Worm (Caenorhabditis elegans) whole organism, early embryonic: Measurements from ENCODE around the gene C25F9.10.

ENCODE experiments used
- F13C5.2 ChIP-seq: sonication (generic microtip); optimal IDR thresholded peaks from 2 replicates; lab custom pipeline; 2017; ENCODE audit warnings: mild to moderate bottlenecking, missing genetic modification characterization, inconsistent platforms, missing compliant biosample characterization
- ama-1 ChIP-seq: fragments of 150-350 bp; optimal IDR thresholded peaks from 2 replicates; lab custom pipeline; 2014
- ceh-13 ChIP-seq: fragments of 200-800 bp; sonication (Bioruptor generic); optimal IDR thresholded peaks from 2 replicates; lab custom pipeline; 2018; ENCODE audit warnings: mild to moderate bottlenecking, missing genetic modification characterization, missing compliant biosample characterization
- ceh-36 ChIP-seq: sonication (generic microtip); optimal IDR thresholded peaks from 2 replicates; lab custom pipeline; 2016; ENCODE audit warnings: missing genetic modification characterization, inconsistent platforms, missing compliant biosample characterization
- ets-7 ChIP-seq: sonication (generic microtip); optimal IDR thresholded peaks from 2 replicates; lab custom pipeline; 2016; ENCODE audit warnings: missing genotype, missing genetic modification characterization, missing compliant biosample characterization
- flt-1 ChIP-seq: fragments of 200-800 bp; sonication (Bioruptor generic); IDR thresholded peaks from 2 replicates; pipeline ENCODE4 v1.3.6; 2022; ENCODE audit warnings: missing genetic modification characterization, missing compliant biosample characterization
- hmbx-1 ChIP-seq: sonication (generic microtip); optimal IDR thresholded peaks from 2 replicates; lab custom pipeline; 2016; ENCODE audit warnings: mild to moderate bottlenecking, missing genetic modification characterization, missing compliant biosample characterization
- hmg-4 ChIP-seq: fragments of 200-800 bp; sonication (Bioruptor generic); optimal IDR thresholded peaks from 2 replicates; lab custom pipeline; 2018; ENCODE audit warnings: mild to moderate bottlenecking, missing genetic modification characterization, missing compliant biosample characterization
- hnd-1 ChIP-seq: sonication (generic microtip); optimal IDR thresholded peaks from 2 replicates; lab custom pipeline; 2016; ENCODE audit warnings: missing genetic modification characterization, missing compliant biosample characterization
- pes-1 ChIP-seq: fragments of 200-800 bp; sonication (Bioruptor generic); IDR thresholded peaks from 2 replicates; pipeline ENCODE4 v1.3.6; 2022; ENCODE audit warnings: missing genetic modification reagents, missing genetic modification characterization, missing compliant biosample characterization
- scrt-1 ChIP-seq: fragments of 200-800 bp; sonication (Bioruptor generic); IDR thresholded peaks from 2 replicates; pipeline ENCODE4 v1.3.6; 2022; ENCODE audit warnings: missing genetic modification characterization, missing compliant biosample characterization
- sea-1 ChIP-seq: fragments of 200-800 bp; sonication (Bioruptor generic); conservative IDR thresholded peaks from 2 replicates; pipeline ENCODE4 v1.3.6; 2022; ENCODE audit warnings: missing genetic modification characterization, missing compliant biosample characterization
- tbx-11 ChIP-seq: fragments of 200-800 bp; sonication (Bioruptor generic); IDR thresholded peaks from 2 replicates; pipeline ENCODE4 v1.3.6; 2022; ENCODE audit warnings: missing genetic modification characterization, missing compliant biosample characterization

- TF ChIP-seq ama-1 (lab: Kevin White, UChicago) (no peak), ets-7 (tag; lab: Kevin White, UChicago) (no peak), tbx-11 (GFP tag; lab: Robert Waterston, UW) (no peak), pes-1 (GFP tag; lab: Robert Waterston, UW) (no peak), ceh-13 (GFP tag; lab: Kevin White, UChicago) (no peak), scrt-1 (GFP tag; lab: Robert Waterston, UW) (no peak), ceh-36 (tag; lab: Kevin White, UChicago) (no peak), hnd-1 (no peak), sea-1 (GFP tag; lab: Robert Waterston, UW) (no peak), F13C5.2 (tag; lab: Kevin White, UChicago) (no peak), flt-1 (GFP tag; lab: Robert Waterston, UW) (no peak), hmg-4 (GFP tag; lab: Kevin White, UChicago) (no peak), hmbx-1 (no peak)
These were observed 28.5 kb upstream of the C25F9.10 start, which contains the start of gene nceh-1 for ce11 chrV:19377014-19377494.
